Worm (Caenorhabditis elegans) whole organism, early embryonic: ENCODE results near the gene F44E7.4.
A peak's percentile ranks its signal among the peaks of the same experiment; 100 is the strongest.

Experiments used
- B0310.2 ChIP-seq: sonication (generic microtip); optimal IDR thresholded peaks from 2 replicates; lab custom pipeline; 2016; ENCODE audit warnings: mild to moderate bottlenecking, missing genetic modification characterization, missing compliant biosample characterization
- F13C5.2 ChIP-seq: sonication (generic microtip); optimal IDR thresholded peaks from 2 replicates; lab custom pipeline; 2017; ENCODE audit warnings: mild to moderate bottlenecking, missing genetic modification characterization, inconsistent platforms, missing compliant biosample characterization
- aly-1 ChIP-seq: sonication (generic microtip); optimal IDR thresholded peaks from 2 replicates; lab custom pipeline; 2016; ENCODE audit warnings: missing genetic modification characterization, missing compliant biosample characterization
- ama-1 ChIP-seq: fragments of 150-350 bp; optimal IDR thresholded peaks from 2 replicates; lab custom pipeline; 2014
- ceh-13 ChIP-seq: fragments of 200-800 bp; sonication (Bioruptor generic); optimal IDR thresholded peaks from 2 replicates; lab custom pipeline; 2018; ENCODE audit warnings: mild to moderate bottlenecking, missing genetic modification characterization, missing compliant biosample characterization
- ceh-36 ChIP-seq: sonication (generic microtip); optimal IDR thresholded peaks from 2 replicates; lab custom pipeline; 2016; ENCODE audit warnings: missing genetic modification characterization, inconsistent platforms, missing compliant biosample characterization
- ets-7 ChIP-seq: sonication (generic microtip); optimal IDR thresholded peaks from 2 replicates; lab custom pipeline; 2016; ENCODE audit warnings: missing genotype, missing genetic modification characterization, missing compliant biosample characterization
- flt-1 ChIP-seq: fragments of 200-800 bp; sonication (Bioruptor generic); IDR thresholded peaks from 2 replicates; pipeline ENCODE4 v1.3.6; 2022; ENCODE audit warnings: missing genetic modification characterization, missing compliant biosample characterization
- hmbx-1 ChIP-seq: sonication (generic microtip); optimal IDR thresholded peaks from 2 replicates; lab custom pipeline; 2016; ENCODE audit warnings: mild to moderate bottlenecking, missing genetic modification characterization, missing compliant biosample characterization
- hmg-4 ChIP-seq: fragments of 200-800 bp; sonication (Bioruptor generic); optimal IDR thresholded peaks from 2 replicates; lab custom pipeline; 2018; ENCODE audit warnings: mild to moderate bottlenecking, missing genetic modification characterization, missing compliant biosample characterization
- hnd-1 ChIP-seq: sonication (generic microtip); optimal IDR thresholded peaks from 2 replicates; lab custom pipeline; 2016; ENCODE audit warnings: missing genetic modification characterization, missing compliant biosample characterization
- pes-1 ChIP-seq: fragments of 200-800 bp; sonication (Bioruptor generic); IDR thresholded peaks from 2 replicates; pipeline ENCODE4 v1.3.6; 2022; ENCODE audit warnings: missing genetic modification reagents, missing genetic modification characterization, missing compliant biosample characterization
- scrt-1 ChIP-seq: fragments of 200-800 bp; sonication (Bioruptor generic); IDR thresholded peaks from 2 replicates; pipeline ENCODE4 v1.3.6; 2022; ENCODE audit warnings: missing genetic modification characterization, missing compliant biosample characterization
- sea-1 ChIP-seq: fragments of 200-800 bp; sonication (Bioruptor generic); conservative IDR thresholded peaks from 2 replicates; pipeline ENCODE4 v1.3.6; 2022; ENCODE audit warnings: missing genetic modification characterization, missing compliant biosample characterization
- tbx-11 ChIP-seq: fragments of 200-800 bp; sonication (Bioruptor generic); IDR thresholded peaks from 2 replicates; pipeline ENCODE4 v1.3.6; 2022; ENCODE audit warnings: missing genetic modification characterization, missing compliant biosample characterization
- tbx-37 ChIP-seq: fragments of 200-800 bp; sonication (Bioruptor generic); conservative IDR thresholded peaks from 2 replicates; pipeline ENCODE4 v1.3.6; 2022; ENCODE audit warnings: missing genetic modification reagents, missing genetic modification characterization, missing compliant biosample characterization
- tra-4 ChIP-seq: sonication (generic microtip); optimal IDR thresholded peaks from 2 replicates; lab custom pipeline; 2017; ENCODE audit warnings: missing genetic modification characterization, missing compliant biosample characterization

F44E7.4 gene

DNA sequence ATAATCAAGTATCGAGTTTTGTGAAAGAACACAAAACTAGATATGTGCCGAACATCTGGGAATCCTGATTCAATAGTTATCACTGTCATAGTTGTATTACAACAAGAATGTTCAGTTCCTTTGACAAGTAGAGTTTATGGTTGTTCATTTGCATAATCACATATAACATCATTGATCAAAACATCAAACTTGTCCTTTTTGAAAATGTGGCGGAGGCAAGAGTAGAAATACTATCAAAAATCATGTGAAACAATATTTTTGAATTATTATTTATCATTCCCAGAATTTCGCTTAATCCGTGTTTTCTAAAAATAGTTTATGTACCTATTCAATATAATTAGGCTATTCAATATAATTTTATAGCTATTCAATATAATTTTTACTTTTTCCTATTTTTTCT lies 8.6 kb upstream of the F44E7.4 start, which contains the start of gene F44E7.7:
Gene F44E7.7 (minus strand): TSS at position 101 of the 400 bp plus-strand sequence.
- no peak for TF ChIP-seq ama-1 (lab: Kevin White, UChicago)
- no peak for TF ChIP-seq ets-7 (tag; lab: Kevin White, UChicago)
- no peak for TF ChIP-seq aly-1 (tag; lab: Kevin White, UChicago)
- TF ChIP-seq hnd-1 (tag; lab: Kevin White, UChicago), result no peak
- TF ChIP-seq F13C5.2 (tag; lab: Kevin White, UChicago), result no peak
- TF ChIP-seq hmg-4 (GFP tag; lab: Kevin White, UChicago), result no peak

DNA sequence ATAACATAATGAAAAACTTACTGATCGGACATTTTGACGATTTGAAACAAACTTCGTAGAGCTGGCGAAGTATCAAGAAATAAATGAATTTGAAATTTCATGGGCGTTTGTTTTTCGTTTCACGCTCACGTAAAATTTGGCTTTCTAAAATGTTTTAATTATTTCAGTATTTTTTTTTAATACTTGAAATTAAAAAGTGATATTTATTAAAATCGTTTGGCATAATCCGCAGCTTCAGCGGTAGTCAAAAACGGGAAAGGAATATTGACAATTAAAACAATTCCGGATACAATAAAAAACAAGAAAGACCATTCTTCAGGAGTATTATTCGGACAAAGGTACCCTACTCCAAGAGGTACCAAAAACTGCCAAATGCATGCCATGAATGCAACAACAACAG lies 5.9 kb upstream of the F44E7.4 start, which contains the start of gene fbxa-183:
Gene fbxa-183 (minus strand): TSS at position 101 of the 400 bp plus-strand sequence.
- TF ChIP-seq scrt-1, result no peak
- TF ChIP-seq F13C5.2 (tag; lab: Kevin White, UChicago), result no peak
- no peak for TF ChIP-seq sea-1 (GFP tag; lab: Robert Waterston, UW)

DNA sequence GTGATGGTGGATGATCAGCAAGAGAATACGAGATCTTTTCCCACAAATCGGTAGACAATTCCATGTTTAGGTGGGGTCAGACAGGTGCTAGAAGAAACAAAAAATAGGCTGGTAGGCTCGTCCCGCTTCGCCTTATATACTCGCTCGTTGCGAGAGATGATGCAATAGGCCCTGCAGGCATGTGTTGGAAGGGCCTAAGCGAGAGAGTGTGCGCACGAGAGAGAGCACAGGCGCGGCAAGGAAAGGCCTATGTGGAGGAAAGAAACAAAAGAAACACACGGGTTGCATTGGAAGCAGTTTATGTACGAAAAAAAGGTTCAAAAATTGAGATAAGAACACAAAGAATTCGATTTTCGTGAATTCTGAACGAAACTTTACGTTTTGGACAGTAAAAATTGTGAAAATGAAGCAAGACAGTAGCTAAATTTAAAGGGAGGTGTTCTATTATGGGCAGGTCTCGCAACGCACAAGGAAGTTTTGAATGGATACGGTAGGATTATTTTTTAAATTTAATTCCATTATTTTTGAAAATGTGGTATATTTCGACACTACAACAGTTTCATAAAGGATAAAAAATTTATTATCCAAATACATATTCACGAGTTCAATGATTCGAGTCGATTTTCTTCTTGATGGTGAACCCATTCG lies 4.1 kb upstream of the F44E7.4 start, which contains the start of gene F44E7.5:
Gene F44E7.5 (minus strand): TSS at position 210 of the 648 bp plus-strand sequence.
- no peak for TF ChIP-seq ets-7 (tag; lab: Kevin White, UChicago)
- TF ChIP-seq hnd-1 (tag; lab: Kevin White, UChicago), result no peak
- no peak for TF ChIP-seq flt-1
- no peak for TF ChIP-seq B0310.2 (tag; lab: Kevin White, UChicago)
- no peak for TF ChIP-seq scrt-1
- no peak for TF ChIP-seq ceh-13 (GFP tag; lab: Kevin White, UChicago)
- TF ChIP-seq sea-1 (GFP tag; lab: Robert Waterston, UW), result no peak
- TF ChIP-seq F13C5.2 (tag; lab: Kevin White, UChicago), result no peak
- TF ChIP-seq tbx-37, result no peak
- no peak for TF ChIP-seq tra-4
- TF ChIP-seq hmbx-1 (tag; lab: Kevin White, UChicago), result no peak
- no peak for TF ChIP-seq pes-1 (GFP tag; lab: Robert Waterston, UW)
- TF ChIP-seq hmg-4 (GFP tag; lab: Kevin White, UChicago), result no peak
- no peak for TF ChIP-seq ceh-36 (tag; lab: Kevin White, UChicago)
- no peak for TF ChIP-seq tbx-11 (GFP tag; lab: Robert Waterston, UW)

DNA sequence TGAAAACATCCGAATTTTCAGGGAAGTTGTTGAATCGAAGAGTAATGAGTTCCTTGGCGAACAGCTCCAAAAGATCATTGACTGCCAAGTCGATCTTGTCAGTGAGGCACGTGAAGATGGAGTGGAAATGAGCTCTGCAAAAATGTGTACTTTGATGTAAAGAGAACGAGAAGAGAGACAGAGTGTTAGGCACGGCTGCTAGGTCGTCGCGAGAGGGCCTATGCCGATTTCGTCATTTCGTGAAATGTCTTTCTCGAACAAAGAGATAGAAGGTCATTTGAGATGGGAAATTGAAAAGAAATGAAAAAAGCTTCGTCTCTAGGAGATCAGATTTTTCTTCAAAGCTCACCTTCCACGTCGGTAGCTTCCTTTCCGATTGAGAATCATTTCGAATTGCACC lies 3.2 kb upstream of the F44E7.4 start:
- TF ChIP-seq tra-4 (no peak), ets-7 (tag; lab: Kevin White, UChicago) (no peak), flt-1 (no peak), ceh-13 (GFP tag; lab: Kevin White, UChicago) (no peak), F13C5.2 (tag; lab: Kevin White, UChicago) (no peak), pes-1 (GFP tag; lab: Robert Waterston, UW) (no peak), hnd-1 (tag; lab: Kevin White, UChicago) (no peak), sea-1 (GFP tag; lab: Robert Waterston, UW) (no peak), tbx-11 (GFP tag; lab: Robert Waterston, UW) (no peak), ceh-36 (tag; lab: Kevin White, UChicago) (no peak), aly-1 (tag; lab: Kevin White, UChicago) (no peak), scrt-1 (no peak), hmbx-1 (tag; lab: Kevin White, UChicago) (no peak), tbx-37 (no peak), ama-1 (lab: Kevin White, UChicago) (no peak), B0310.2 (tag; lab: Kevin White, UChicago) (no peak)

DNA sequence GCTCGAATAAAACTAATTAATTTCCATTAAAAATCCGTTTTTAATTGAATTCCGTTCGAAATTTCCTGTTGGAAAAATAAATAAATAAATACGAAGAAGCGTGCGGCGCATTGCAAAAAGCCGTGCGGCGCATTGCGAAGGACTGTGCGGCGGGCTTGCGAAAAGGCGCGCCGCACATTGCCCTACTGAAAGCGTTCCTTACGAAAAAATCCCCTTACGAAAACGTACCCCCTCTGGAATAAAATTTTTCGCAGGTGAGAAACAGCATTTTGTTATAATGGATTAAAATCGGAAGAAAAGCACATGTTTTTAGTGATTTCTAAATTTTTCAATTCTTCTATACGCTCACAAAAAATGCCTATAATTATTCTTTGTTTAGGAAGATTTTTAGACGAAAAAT lies 1.5 kb upstream of the F44E7.4 start:
- peak; percentile 61; the same call in 1 of the 2 replicates for TF ChIP-seq sea-1 (GFP tag; lab: Robert Waterston, UW)
- peak; percentile 73 for TF ChIP-seq pes-1 (GFP tag; lab: Robert Waterston, UW)

DNA sequence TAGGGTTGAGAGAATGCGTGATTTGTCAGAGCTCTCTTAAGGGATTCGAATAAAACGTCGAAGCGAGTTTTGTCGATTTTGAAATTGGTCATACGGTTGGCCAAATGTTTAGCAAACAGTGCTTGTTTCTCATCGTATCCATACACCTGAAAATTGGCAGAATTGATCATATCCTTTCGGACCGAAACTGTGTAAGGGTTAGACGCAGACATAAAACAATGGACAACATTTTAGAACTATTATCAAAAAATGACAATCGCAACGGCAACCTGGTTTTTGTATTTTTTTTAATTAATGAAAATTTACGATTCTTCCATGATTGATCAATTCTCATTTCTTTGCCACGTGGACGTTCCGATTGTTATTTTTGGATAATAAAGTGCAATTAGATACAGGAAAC lies 2.6 kb downstream of the F44E7.4 start:
- TF ChIP-seq pes-1 (GFP tag; lab: Robert Waterston, UW), result no peak
- TF ChIP-seq tbx-11 (GFP tag; lab: Robert Waterston, UW), result no peak
- no peak for TF ChIP-seq scrt-1
- TF ChIP-seq hnd-1 (tag; lab: Kevin White, UChicago), result no peak
- TF ChIP-seq hmg-4 (GFP tag; lab: Kevin White, UChicago), result no peak
- TF ChIP-seq ceh-13 (GFP tag; lab: Kevin White, UChicago), result no peak
- no peak for TF ChIP-seq B0310.2 (tag; lab: Kevin White, UChicago)
- no peak for TF ChIP-seq hmbx-1 (tag; lab: Kevin White, UChicago)
- TF ChIP-seq aly-1 (tag; lab: Kevin White, UChicago), result no peak

DNA sequence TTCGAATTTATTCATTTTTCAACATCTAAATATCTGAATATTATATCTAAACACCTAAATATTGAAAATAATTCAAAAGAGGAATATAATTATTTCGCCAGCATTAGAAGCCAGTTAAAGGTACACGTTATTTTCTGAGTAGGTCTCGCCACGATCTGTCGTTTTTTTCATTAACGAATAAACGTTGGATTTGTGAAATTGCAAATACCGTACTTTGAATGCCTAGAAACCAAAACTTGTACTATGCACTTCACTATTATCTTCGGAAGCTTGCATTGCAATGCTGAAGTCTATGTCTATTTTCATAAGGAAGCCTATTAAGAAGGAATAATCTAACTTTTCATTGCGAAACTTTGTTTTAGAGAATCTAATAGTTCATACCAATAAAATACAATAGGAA lies 4.2 kb downstream of the F44E7.4 start:
- TF ChIP-seq aly-1 (tag; lab: Kevin White, UChicago) (no peak), scrt-1 (no peak), tbx-37 (no peak), B0310.2 (tag; lab: Kevin White, UChicago) (no peak), ceh-36 (tag; lab: Kevin White, UChicago) (no peak), ceh-13 (GFP tag; lab: Kevin White, UChicago) (no peak), hmg-4 (GFP tag; lab: Kevin White, UChicago) (no peak)

DNA sequence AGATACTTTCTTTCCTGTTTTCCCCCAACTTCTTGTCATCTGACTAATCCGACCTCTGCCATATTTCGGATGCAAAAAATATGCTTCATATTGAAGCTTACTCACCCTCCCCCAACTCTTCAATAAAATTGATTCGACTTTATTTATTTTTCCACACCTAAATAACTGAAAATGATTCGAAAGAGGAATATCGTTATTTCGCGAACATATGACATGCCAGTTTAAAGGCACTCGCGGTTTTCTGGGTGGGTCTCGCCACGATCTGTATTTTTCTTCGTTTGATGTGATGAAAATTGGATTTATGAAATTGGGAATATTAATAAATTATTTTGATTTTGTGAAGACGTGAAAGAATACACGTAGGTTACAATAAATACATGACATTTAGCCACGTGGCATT lies 5.1 kb downstream of the F44E7.4 start, which contains the start of gene F44E7.3:
Gene F44E7.3 (plus strand): TSS at position 319 of the 400 bp plus-strand sequence.
- TF ChIP-seq sea-1 (GFP tag; lab: Robert Waterston, UW) (no peak), ama-1 (lab: Kevin White, UChicago) (no peak), hmg-4 (GFP tag; lab: Kevin White, UChicago) (no peak), ets-7 (tag; lab: Kevin White, UChicago) (no peak), ceh-36 (tag; lab: Kevin White, UChicago) (no peak), tbx-11 (GFP tag; lab: Robert Waterston, UW) (no peak)
